Worm (Caenorhabditis elegans) whole organism, L4 larva: Measurements from ENCODE around the gene gap-1.

Experiments used
- F10B5.3 ChIP-seq: sonication (generic microtip); optimal IDR thresholded peaks from 2 replicates; lab custom pipeline; 2016; ENCODE audit warnings: mild to moderate bottlenecking, missing genetic modification characterization, missing compliant biosample characterization
- F26F4.8 ChIP-seq: fragments of 200-800 bp; sonication (Bioruptor generic); conservative IDR thresholded peaks from 2 replicates; pipeline ENCODE4 v1.3.6; 2022; ENCODE audit warnings: missing genetic modification characterization, missing compliant biosample characterization
- F49E8.2 ChIP-seq: sonication (generic microtip); optimal IDR thresholded peaks from 2 replicates; lab custom pipeline; 2016; ENCODE audit warnings: missing compliant biosample characterization, mild to moderate bottlenecking, missing genetic modification characterization, borderline replicate concordance
- T20F7.1 ChIP-seq: fragments of 200-800 bp; sonication (Bioruptor generic); optimal IDR thresholded peaks from 2 replicates; lab custom pipeline; 2018; ENCODE audit warnings: mild to moderate bottlenecking, missing genetic modification characterization, missing compliant biosample characterization
- Y105C5A.15 ChIP-seq: fragments of 200-800 bp; sonication (Bioruptor generic); IDR thresholded peaks from 2 replicates; pipeline ENCODE4 v1.3.6; 2022; ENCODE audit warnings: missing genetic modification characterization, missing compliant biosample characterization
- ZK546.5 ChIP-seq, 2 experiments: sonication (generic microtip); optimal IDR thresholded peaks; 2 replicates each; lab custom pipeline; 2017; ENCODE audit warnings: missing biosample characterization in 2 of 2, missing genetic modification characterization in 2 of 2
- aha-1 ChIP-seq: fragments of 150-350 bp; peaks from one replicate; lab custom pipeline; 2014; ENCODE audit warnings: missing biosample characterization, missing genetic modification characterization
- arid-1 ChIP-seq: fragments of 200-800 bp; sonication (Bioruptor generic); conservative IDR thresholded peaks from 2 replicates; pipeline ENCODE4 v1.3.6; 2022; ENCODE audit warnings: missing genetic modification reagents, missing genetic modification characterization, missing compliant biosample characterization
- ceh-32 ChIP-seq: sonication (generic microtip); optimal IDR thresholded peaks from 2 replicates; lab custom pipeline; 2016; ENCODE audit warnings: mild to moderate bottlenecking, missing genetic modification characterization, missing compliant biosample characterization; ENCODE audit not compliant: poor library complexity
- dmd-9 ChIP-seq: fragments of 200-800 bp; sonication (Bioruptor generic); IDR thresholded peaks from 2 replicates; pipeline ENCODE4 v1.3.6; 2022; ENCODE audit warnings: missing genetic modification reagents, missing genetic modification characterization, missing compliant biosample characterization
- dpl-1 ChIP-seq: fragments of 150-350 bp; optimal IDR thresholded peaks from 2 replicates; lab custom pipeline; 2014; ENCODE audit warnings: missing biosample characterization, missing genetic modification reagents, missing genetic modification characterization
- duxl-1 ChIP-seq: sonication (generic microtip); optimal IDR thresholded peaks from 2 replicates; lab custom pipeline; 2016; ENCODE audit warnings: mild to moderate bottlenecking, missing genetic modification characterization, moderate library complexity, missing compliant biosample characterization; ENCODE audit not compliant: poor library complexity
- dve-1 ChIP-seq: sonication (generic microtip); optimal IDR thresholded peaks from 2 replicates; lab custom pipeline; 2017; ENCODE audit warnings: antibody characterized with exemption, mild to moderate bottlenecking, missing genetic modification characterization, missing compliant biosample characterization; ENCODE audit not compliant: insufficient read depth
- egl-43 ChIP-seq: fragments of 200-800 bp; sonication (Bioruptor generic); IDR thresholded peaks from 2 replicates; pipeline ENCODE4 v1.3.6; 2022; ENCODE audit warnings: missing genetic modification reagents, missing genetic modification characterization, missing compliant biosample characterization
- hif-1 ChIP-seq, 2 experiments: sonication (generic microtip); optimal IDR thresholded peaks; 2 replicates each; lab custom pipeline; 2016 to 2017; ENCODE audit warnings: missing compliant biosample characterization in 2 of 2, missing genetic modification characterization in 2 of 2, missing genetic modification reagents in 2 of 2, missing genotype in 2 of 2, mild to moderate bottlenecking in 1 of 2
- hlh-11 ChIP-seq: fragments of 200-800 bp; sonication (Bioruptor generic); optimal IDR thresholded peaks from 2 replicates; lab custom pipeline; 2018; ENCODE audit warnings: mild to moderate bottlenecking, missing genetic modification characterization, missing compliant biosample characterization
- hlh-30 ChIP-seq: sonication (generic microtip); optimal IDR thresholded peaks from 2 replicates; lab custom pipeline; 2017; ENCODE audit warnings: antibody characterized with exemption, mild to moderate bottlenecking, missing genetic modification characterization, missing compliant biosample characterization; ENCODE audit not compliant: insufficient read depth
- hmg-1.1 ChIP-seq: fragments of 200-800 bp; sonication (Bioruptor generic); IDR thresholded peaks from 2 replicates; pipeline ENCODE4 v1.3.6; 2022; ENCODE audit warnings: missing genetic modification reagents, missing genetic modification characterization, missing compliant biosample characterization
- lin-29 ChIP-seq: fragments of 200-800 bp; sonication (Bioruptor generic); IDR thresholded peaks from 2 replicates; pipeline ENCODE4 v1.3.6; 2022; ENCODE audit warnings: missing genetic modification reagents, missing genetic modification characterization, missing compliant biosample characterization
- lir-3 ChIP-seq: sonication (generic microtip); optimal IDR thresholded peaks from 2 replicates; lab custom pipeline; 2016; ENCODE audit warnings: mild to moderate bottlenecking, missing genetic modification characterization, missing compliant biosample characterization
- lsy-2 ChIP-seq, 2 experiments: fragments of 150-350 bp in 1 of 2; sonication (generic microtip) in 1 of 2; optimal IDR thresholded peaks; 2 replicates each; lab custom pipeline; 2014 to 2017; ENCODE audit warnings: missing biosample characterization in 2 of 2, missing genetic modification characterization in 2 of 2
- mdl-1 ChIP-seq, 2 experiments: fragments of 150-350 bp in 1 of 2; sonication (generic microtip) in 1 of 2; optimal IDR thresholded peaks; 2 replicates each; lab custom pipeline; 2014 to 2017; ENCODE audit warnings: missing biosample characterization in 2 of 2, missing genetic modification characterization in 2 of 2
- mdt-29 ChIP-seq: fragments of 200-800 bp; sonication (Bioruptor generic); IDR thresholded peaks from 2 replicates; pipeline ENCODE4 v1.3.6; 2022; ENCODE audit warnings: missing genetic modification reagents, missing genetic modification characterization, missing compliant biosample characterization
- mep-1 ChIP-seq: fragments of 150-350 bp; sonication (generic microtip); optimal IDR thresholded peaks from 3 replicates; lab custom pipeline; 2014; ENCODE audit warnings: missing biosample characterization, missing genetic modification characterization
- mes-2 ChIP-seq: sonication (generic microtip); optimal IDR thresholded peaks from 2 replicates; lab custom pipeline; 2016; ENCODE audit warnings: missing genotype, mild to moderate bottlenecking, missing genetic modification characterization, missing compliant biosample characterization; ENCODE audit not compliant: poor library complexity, severe bottlenecking
- mxl-2 ChIP-seq: fragments of 200-800 bp; sonication (Bioruptor generic); conservative IDR thresholded peaks from 2 replicates; pipeline ENCODE4 v1.3.6; 2022; ENCODE audit warnings: missing genetic modification reagents, missing genetic modification characterization, missing compliant biosample characterization
- mxl-3 ChIP-seq: fragments of 200-800 bp; sonication (Bioruptor generic); optimal IDR thresholded peaks from 2 replicates; lab custom pipeline; 2018; ENCODE audit warnings: mild to moderate bottlenecking, missing genetic modification characterization, missing compliant biosample characterization
- nhr-11 ChIP-seq: fragments of 150-350 bp; optimal IDR thresholded peaks from 2 replicates; lab custom pipeline; 2014; ENCODE audit warnings: missing biosample characterization, missing genetic modification characterization
- nhr-111 ChIP-seq: fragments of 200-800 bp; sonication (Bioruptor generic); optimal IDR thresholded peaks from 2 replicates; lab custom pipeline; 2018; ENCODE audit warnings: mild to moderate bottlenecking, missing genetic modification characterization, missing compliant biosample characterization
- nhr-237 ChIP-seq: sonication (generic microtip); optimal IDR thresholded peaks from 2 replicates; lab custom pipeline; 2017; ENCODE audit warnings: missing biosample characterization, missing genetic modification characterization
- nhr-25 ChIP-seq: sonication (generic microtip); optimal IDR thresholded peaks from 2 replicates; lab custom pipeline; 2017; ENCODE audit warnings: missing genetic modification characterization, mild to moderate bottlenecking, missing compliant biosample characterization, antibody characterized with exemption, moderate library complexity, borderline replicate concordance; ENCODE audit not compliant: insufficient read depth
- nhr-28 ChIP-seq: fragments of 150-350 bp; optimal IDR thresholded peaks from 2 replicates; lab custom pipeline; 2014; ENCODE audit warnings: missing biosample characterization, missing genetic modification characterization
- nhr-76 ChIP-seq: fragments of 150-350 bp; optimal IDR thresholded peaks from 2 replicates; lab custom pipeline; 2014; ENCODE audit warnings: missing biosample characterization, missing genetic modification characterization
- nhr-77 ChIP-seq: fragments of 150-350 bp; optimal IDR thresholded peaks from 2 replicates; lab custom pipeline; 2014; ENCODE audit warnings: missing biosample characterization, missing genetic modification characterization
- php-3 ChIP-seq: fragments of 200-800 bp; sonication (Bioruptor generic); IDR thresholded peaks from 2 replicates; pipeline ENCODE4 v1.3.6; 2022; ENCODE audit warnings: missing genetic modification reagents, missing genetic modification characterization, missing compliant biosample characterization
- saeg-2 ChIP-seq: fragments of 200-800 bp; sonication (Bioruptor generic); IDR thresholded peaks from 2 replicates; pipeline ENCODE4 v1.3.6; 2022; ENCODE audit warnings: missing genetic modification reagents, missing genetic modification characterization, missing compliant biosample characterization
- set-16 ChIP-seq: fragments of 200-800 bp; sonication (Bioruptor generic); IDR thresholded peaks from 2 replicates; pipeline ENCODE4 v1.3.6; 2022; ENCODE audit warnings: missing genetic modification reagents, missing genetic modification characterization, missing compliant biosample characterization
- snpc-1.2 ChIP-seq: fragments of 200-800 bp; sonication (Bioruptor generic); IDR thresholded peaks from 2 replicates; pipeline ENCODE4 v1.3.6; 2022; ENCODE audit warnings: missing genetic modification reagents, missing genetic modification characterization, missing compliant biosample characterization
- tag-97 ChIP-seq: fragments of 200-800 bp; sonication (Bioruptor generic); IDR thresholded peaks from 2 replicates; pipeline ENCODE4 v1.3.6; 2022; ENCODE audit warnings: missing genetic modification characterization, missing compliant biosample characterization
- unc-39 ChIP-seq: sonication (generic microtip); optimal IDR thresholded peaks from 2 replicates; lab custom pipeline; 2017; ENCODE audit warnings: missing biosample characterization, missing genetic modification characterization
- unc-62 ChIP-seq, 3 experiments: fragments of 150-350 bp in 1 of 3; sonication (generic microtip); optimal IDR thresholded peaks in 2 of 3; peaks in 1 of 3; 1 replicate in 1 of 3; 2 replicates in 2 of 3; lab custom pipeline; 2014 to 2017; ENCODE audit warnings: missing biosample characterization in 3 of 3, missing genetic modification characterization in 3 of 3, missing genetic modification reagents in 3 of 3, missing genotype in 1 of 3
- vab-7 ChIP-seq: fragments of 200-800 bp; sonication (Bioruptor generic); IDR thresholded peaks from 2 replicates; pipeline ENCODE4 v1.3.6; 2022; ENCODE audit warnings: missing genetic modification reagents, missing genetic modification characterization, missing compliant biosample characterization
- zag-1 ChIP-seq: fragments of 150-350 bp; optimal IDR thresholded peaks from 2 replicates; lab custom pipeline; 2014; ENCODE audit warnings: missing biosample characterization, missing genetic modification characterization
- zfp-2 ChIP-seq: sonication (generic microtip); optimal IDR thresholded peaks from 2 replicates; lab custom pipeline; 2016; ENCODE audit warnings: mild to moderate bottlenecking, missing genetic modification characterization, missing compliant biosample characterization
- zfp-3 ChIP-seq: fragments of 200-800 bp; sonication (Bioruptor generic); conservative IDR thresholded peaks from 2 replicates; pipeline ENCODE4 v1.3.6; 2022; ENCODE audit warnings: missing genetic modification reagents, missing genetic modification characterization, missing compliant biosample characterization

gap-1 gene

DNA sequence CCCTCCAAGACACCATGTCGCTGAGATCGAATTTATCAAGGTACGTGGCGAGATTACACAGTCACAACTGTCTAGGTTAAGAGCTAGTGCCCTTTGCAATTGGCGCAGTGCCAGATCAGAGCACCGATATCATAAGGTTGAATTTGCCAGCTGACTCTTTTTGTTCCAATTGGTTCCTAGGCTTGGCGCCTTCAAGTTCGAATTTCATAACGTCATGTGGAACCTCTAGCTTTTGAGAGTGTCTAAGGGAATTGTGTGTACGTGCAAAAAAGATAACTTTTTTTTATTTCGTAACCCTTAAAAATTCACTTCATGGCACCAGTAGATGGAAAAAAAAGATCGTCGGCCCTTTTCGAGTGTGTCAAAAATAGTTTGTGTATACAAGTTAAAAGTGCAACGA is 23.9 kb downstream of the gap-1 start:
- TF ChIP-seq unc-62 (GFP tag; optimal IDR thresholded peaks at IDR 0.05 in 1 of 2; lab: Kevin White, UChicago) (peak in 1 of 2 experiments; percentile 87), unc-62 (tag; optimal IDR thresholded peaks at IDR 0.05; lab: Kevin White, UChicago) (no peak), ZK546.5 (tag; optimal IDR thresholded peaks at IDR 0.05; lab: Kevin White, UChicago) (no peak), hif-1 (tag; optimal IDR thresholded peaks at IDR 0.05; lab: Kevin White, UChicago) (peak in 1 of 2 experiments; percentile 70)
- TF ChIP-seq, all 104 proteins: peak for 2

DNA sequence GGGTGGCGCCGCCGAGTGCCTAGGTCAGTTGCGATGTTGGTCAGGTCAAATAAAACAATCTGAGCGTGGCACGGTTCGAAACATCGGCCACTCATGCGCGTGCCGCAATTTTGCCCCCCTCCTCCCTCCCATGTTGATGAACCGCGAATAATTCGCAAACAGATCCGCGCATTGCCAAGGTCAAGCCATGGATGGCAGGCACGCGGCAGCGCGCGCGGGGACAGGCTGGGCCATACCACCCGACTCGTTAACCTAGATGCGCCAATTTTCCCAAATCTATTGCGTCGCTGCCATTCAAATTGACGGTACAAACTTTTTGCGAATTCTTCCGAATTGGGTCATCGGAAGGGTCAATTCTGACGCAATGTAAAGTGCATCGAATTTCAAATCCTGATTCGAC is 24.4 kb downstream of the gap-1 start:
- TF ChIP-seq F26F4.8 (GFP tag; lab: Robert Waterston, UW) (peak; percentile 52; the same call in 1 of the 2 replicates), arid-1 (no peak), aha-1 (tag; lab: Kevin White, UChicago) (peak; percentile 57), T20F7.1 (GFP tag; lab: Kevin White, UChicago) (no peak), mep-1 (tag; lab: Kevin White, UChicago) (no peak), nhr-237 (tag; lab: Kevin White, UChicago) (no peak), mxl-2 (0 out of 2 replicates have a peak, but pooled peaks have one; percentile 52), mdt-29 (GFP tag; lab: Robert Waterston, UW) (no peak), F49E8.2 (no peak), mes-2 (tag; lab: Kevin White, UChicago) (peak; percentile 6), hlh-11 (peak; percentile 21), php-3 (GFP tag; lab: Robert Waterston, UW) (0 out of 2 replicates have a peak, but pooled peaks have one; percentile 21), lsy-2 (tag; optimal IDR thresholded peaks at IDR 0.05; lab: Kevin White, UChicago) (no peak), dmd-9 (GFP tag; lab: Robert Waterston, UW) (no peak), hlh-30 (tag; lab: Kevin White, UChicago) (peak; percentile 19), nhr-28 (tag; lab: Kevin White, UChicago) (no peak), mxl-3 (GFP tag; lab: Kevin White, UChicago) (peak; percentile 69), nhr-11 (tag; lab: Kevin White, UChicago) (no peak), unc-39 (tag; lab: Kevin White, UChicago) (no peak), zag-1 (no peak), lin-29 (GFP tag; lab: Robert Waterston, UW) (peak; percentile 24; the same call in 1 of the 2 replicates), lir-3 (no peak), nhr-77 (no peak), dve-1 (no peak), mdl-1 (tag; optimal IDR thresholded peaks at IDR 0.05; lab: Kevin White, UChicago) (peak in 1 of 2 experiments; percentile 18), vab-7 (GFP tag; lab: Robert Waterston, UW) (0 out of 2 replicates have a peak, but pooled peaks have one; percentile 6), set-16 (peak; percentile 84), egl-43 (0 out of 2 replicates have a peak, but pooled peaks have one; percentile 28)

DNA sequence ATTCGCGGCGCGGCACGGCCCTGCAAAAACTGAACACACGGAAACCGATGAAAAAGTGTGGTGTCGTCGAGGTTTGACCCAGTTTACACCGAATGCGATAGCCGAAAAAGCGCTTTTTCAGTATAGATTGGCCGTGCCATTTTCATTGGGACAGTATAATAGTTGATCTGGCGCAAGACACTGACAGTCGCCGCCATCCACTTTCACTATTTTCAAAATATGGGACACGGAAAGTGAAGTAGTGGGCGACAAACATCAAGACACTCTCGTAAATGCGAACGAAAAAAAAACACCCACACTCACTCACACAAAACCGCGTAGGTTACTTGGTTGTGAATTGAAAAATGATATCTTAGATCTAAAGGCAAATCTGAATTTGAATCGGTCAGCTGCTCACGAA is 26.7 kb downstream of the gap-1 start:
- TF ChIP-seq mes-2 (tag; lab: Kevin White, UChicago), result no peak
- TF ChIP-seq vab-7 (GFP tag; lab: Robert Waterston, UW), result no peak
- no peak for TF ChIP-seq nhr-25 (tag; lab: Kevin White, UChicago)
- no peak for TF ChIP-seq F26F4.8 (GFP tag; lab: Robert Waterston, UW)
- TF ChIP-seq ceh-32 (tag; lab: Kevin White, UChicago), result no peak
- no peak for TF ChIP-seq zfp-3 (GFP tag; lab: Robert Waterston, UW)
- no peak for TF ChIP-seq tag-97 (GFP tag; lab: Robert Waterston, UW)
- TF ChIP-seq mdl-1 (tag; optimal IDR thresholded peaks at IDR 0.05; lab: Kevin White, UChicago), result peak in 1 of 2 experiments; percentile 34
- TF ChIP-seq nhr-237 (tag; lab: Kevin White, UChicago), result no peak
- TF ChIP-seq lin-29 (GFP tag; lab: Robert Waterston, UW), result no peak
- TF ChIP-seq mxl-3 (GFP tag; lab: Kevin White, UChicago), result peak; percentile 14
- no peak for TF ChIP-seq zag-1
- TF ChIP-seq saeg-2 (GFP tag; lab: Robert Waterston, UW), result no peak
- peak; percentile 6 for TF ChIP-seq hlh-30 (tag; lab: Kevin White, UChicago)
- TF ChIP-seq snpc-1.2, result no peak
- no peak for TF ChIP-seq dpl-1 (GFP tag; lab: Kevin White, UChicago)
- peak; percentile 68 for TF ChIP-seq duxl-1
- no peak for TF ChIP-seq nhr-111
- TF ChIP-seq nhr-76, result no peak
- TF ChIP-seq zfp-2 (tag; lab: Kevin White, UChicago), result no peak
- no peak for TF ChIP-seq hmg-1.1
- TF ChIP-seq Y105C5A.15 (GFP tag; lab: Robert Waterston, UW), result no peak
- TF ChIP-seq F10B5.3, result no peak
- TF ChIP-seq ZK546.5 (tag; optimal IDR thresholded peaks at IDR 0.05; lab: Kevin White, UChicago), result no peak
- TF ChIP-seq T20F7.1 (GFP tag; lab: Kevin White, UChicago), result no peak
